Fruit fly (Drosophila melanogaster) whole organism, prepupa: ENCODE measurements around the gene CG3342.
A peak's percentile ranks its signal among the peaks of the same experiment; 100 is the strongest.

Experiments used
- Blimp-1 ChIP-seq: fragments of 200-800 bp; sonication (Bioruptor generic); optimal IDR thresholded peaks from 3 replicates; lab custom pipeline; 2017; ENCODE audit warnings: missing biosample characterization, missing genetic modification characterization, mild to moderate bottlenecking, moderate library complexity, missing genetic modification reagents
- CG10669 ChIP-seq: fragments of 200-800 bp; sonication (Bioruptor generic); optimal IDR thresholded peaks from 3 replicates; lab custom pipeline; 2018; ENCODE audit warnings: missing biosample characterization, mild to moderate bottlenecking, missing genetic modification characterization, moderate library complexity
- CG11294 ChIP-seq: fragments of 200-800 bp; sonication (Bioruptor generic); IDR thresholded peaks from 2 replicates; pipeline ENCODE4 v1.3.6; 2022; ENCODE audit warnings: missing biosample characterization, missing genetic modification characterization
- CG11902 ChIP-seq: fragments of 200-800 bp; sonication (Bioruptor generic); optimal IDR thresholded peaks from 3 replicates; lab custom pipeline; 2016; ENCODE audit warnings: missing biosample characterization, missing genetic modification characterization
- CG15336 ChIP-seq: fragments of 200-800 bp; sonication (Bioruptor generic); IDR thresholded peaks from 2 replicates; pipeline ENCODE4 v1.3.6; 2022; ENCODE audit warnings: missing biosample characterization, missing genetic modification characterization
- CG1621 ChIP-seq: fragments of 200-800 bp; sonication (Bioruptor generic); optimal IDR thresholded peaks from 3 replicates; lab custom pipeline; 2018; ENCODE audit warnings: missing biosample characterization, mild to moderate bottlenecking, missing genetic modification characterization
- CG16779 ChIP-seq: fragments of 200-800 bp; sonication (Bioruptor generic); optimal IDR thresholded peaks from 3 replicates; lab custom pipeline; 2017; ENCODE audit warnings: missing biosample characterization, mild to moderate bottlenecking, missing genetic modification characterization
- CG3032 ChIP-seq: fragments of 200-800 bp; optimal IDR thresholded peaks from 2 replicates; lab custom pipeline; 2019; ENCODE audit warnings: missing biosample characterization, mild to moderate bottlenecking, missing genetic modification characterization, moderate library complexity
- CG31627 ChIP-seq: fragments of 200-800 bp; sonication (Bioruptor generic); optimal IDR thresholded peaks from 3 replicates; lab custom pipeline; 2016; ENCODE audit warnings: missing biosample characterization, missing genetic modification characterization
- CG32006 ChIP-seq: fragments of 200-800 bp; sonication (Bioruptor generic); optimal IDR thresholded peaks from 3 replicates; lab custom pipeline; 2017; ENCODE audit warnings: missing biosample characterization, mild to moderate bottlenecking, missing genetic modification characterization
- CG3919 ChIP-seq: fragments of 200-800 bp; sonication (Bioruptor generic); optimal IDR thresholded peaks from 3 replicates; lab custom pipeline; 2016; ENCODE audit warnings: missing biosample characterization, missing genetic modification characterization
- CG4318 ChIP-seq: fragments of 200-800 bp; sonication (Bioruptor generic); optimal IDR thresholded peaks from 3 replicates; lab custom pipeline; 2017; ENCODE audit warnings: missing biosample characterization, mild to moderate bottlenecking, missing genetic modification characterization
- CG6163 ChIP-seq: fragments of 200-800 bp; sonication (Bioruptor generic); IDR thresholded peaks from 3 replicates; pipeline ENCODE4 v1.3.6; 2022; ENCODE audit warnings: missing biosample characterization, missing genetic modification characterization
- CG6276 ChIP-seq: fragments of 200-800 bp; sonication (Bioruptor generic); optimal IDR thresholded peaks from 2 replicates; lab custom pipeline; 2017; ENCODE audit warnings: missing biosample characterization, mild to moderate bottlenecking, missing genetic modification characterization
- CG6792 ChIP-seq: fragments of 200-800 bp; sonication (Bioruptor generic); optimal IDR thresholded peaks from 3 replicates; lab custom pipeline; 2016; ENCODE audit warnings: missing biosample characterization, missing genetic modification characterization
- CG6808 ChIP-seq: fragments of 200-800 bp; sonication (Bioruptor generic); optimal IDR thresholded peaks from 3 replicates; lab custom pipeline; 2017; ENCODE audit warnings: missing biosample characterization, missing genetic modification characterization, mild to moderate bottlenecking, moderate library complexity, missing genetic modification reagents
- CG6854 ChIP-seq: fragments of 200-800 bp; sonication (Bioruptor generic); optimal IDR thresholded peaks from 2 replicates; lab custom pipeline; 2017; ENCODE audit warnings: missing biosample characterization, mild to moderate bottlenecking, missing genetic modification characterization
- CG7368 ChIP-seq: fragments of 200-800 bp; sonication (Bioruptor generic); optimal IDR thresholded peaks from 3 replicates; lab custom pipeline; 2016; ENCODE audit warnings: missing biosample characterization, missing genetic modification characterization
- CG8119 ChIP-seq: fragments of 200-800 bp; sonication (Bioruptor generic); IDR thresholded peaks from 3 replicates; pipeline ENCODE4 v1.3.6; 2022; ENCODE audit warnings: missing biosample characterization, missing genetic modification characterization
- CG8632 ChIP-seq: fragments of 200-800 bp; sonication (Bioruptor generic); optimal IDR thresholded peaks from 3 replicates; lab custom pipeline; 2016; ENCODE audit warnings: missing biosample characterization, missing genetic modification characterization
- CG9139 ChIP-seq: fragments of 200-800 bp; sonication (Bioruptor generic); optimal IDR thresholded peaks from 3 replicates; lab custom pipeline; 2017; ENCODE audit warnings: missing biosample characterization, mild to moderate bottlenecking, missing genetic modification characterization
- Eip75B ChIP-seq: fragments of 200-800 bp; sonication (Bioruptor generic); optimal IDR thresholded peaks from 3 replicates; lab custom pipeline; 2016; ENCODE audit warnings: missing biosample characterization, missing genetic modification characterization
- Eip78C ChIP-seq: fragments of 200-800 bp; sonication (Bioruptor generic); peaks from one replicate; lab custom pipeline; 2016; ENCODE audit warnings: missing biosample characterization, missing genetic modification characterization
- Eip93F ChIP-seq: fragments of 200-800 bp; sonication (Bioruptor generic); optimal IDR thresholded peaks from 2 replicates; lab custom pipeline; 2016; ENCODE audit warnings: missing biosample characterization, mild to moderate bottlenecking, missing genetic modification characterization
- Ets21C ChIP-seq: fragments of 200-800 bp; sonication (Bioruptor generic); optimal IDR thresholded peaks from 3 replicates; lab custom pipeline; 2016; ENCODE audit warnings: missing biosample characterization, missing genetic modification characterization
- Ets96B ChIP-seq: fragments of 200-800 bp; optimal IDR thresholded peaks from 2 replicates; lab custom pipeline; 2019; ENCODE audit warnings: missing biosample characterization, mild to moderate bottlenecking, missing genetic modification characterization, moderate library complexity
- Gug ChIP-seq: fragments of 200-800 bp; sonication (Bioruptor generic); IDR thresholded peaks from 2 replicates; pipeline ENCODE4 v1.3.6; 2022; ENCODE audit warnings: missing biosample characterization, missing genetic modification characterization
- Hr38 ChIP-seq: sonication (Bioruptor generic); optimal IDR thresholded peaks from 2 replicates; lab custom pipeline; 2016; ENCODE audit warnings: missing biosample characterization, missing genetic modification characterization
- Hr39 ChIP-seq: fragments of 200-800 bp; sonication (Bioruptor generic); optimal IDR thresholded peaks from 2 replicates; lab custom pipeline; 2016; ENCODE audit warnings: missing biosample characterization, missing genetic modification characterization
- Hr4 ChIP-seq: fragments of 200-800 bp; sonication (Bioruptor generic); optimal IDR thresholded peaks from 3 replicates; lab custom pipeline; 2016; ENCODE audit warnings: missing biosample characterization, missing genetic modification characterization
- Met ChIP-seq: fragments of 200-800 bp; sonication (Bioruptor generic); optimal IDR thresholded peaks from 3 replicates; lab custom pipeline; 2016; ENCODE audit warnings: missing biosample characterization, missing genetic modification characterization
- OdsH ChIP-seq: fragments of 200-800 bp; sonication (Bioruptor generic); optimal IDR thresholded peaks from 3 replicates; lab custom pipeline; 2016; ENCODE audit warnings: missing biosample characterization, missing genetic modification characterization
- Smox ChIP-seq: fragments of 200-800 bp; sonication (Bioruptor generic); optimal IDR thresholded peaks from 3 replicates; lab custom pipeline; 2016; ENCODE audit warnings: missing biosample characterization, missing genetic modification characterization
- Sox102F ChIP-seq: fragments of 200-800 bp; sonication (Bioruptor generic); optimal IDR thresholded peaks from 2 replicates; lab custom pipeline; 2016; ENCODE audit warnings: missing biosample characterization, mild to moderate bottlenecking, missing genetic modification characterization
- Sox14 ChIP-seq: fragments of 200-800 bp; sonication (Bioruptor generic); optimal IDR thresholded peaks from 3 replicates; lab custom pipeline; 2016; ENCODE audit warnings: missing biosample characterization, missing genetic modification characterization
- Sox15 ChIP-seq: fragments of 200-800 bp; sonication (Bioruptor generic); optimal IDR thresholded peaks from 3 replicates; lab custom pipeline; 2016; ENCODE audit warnings: missing biosample characterization, missing genetic modification characterization
- achi ChIP-seq: fragments of 200-800 bp; sonication (Bioruptor generic); optimal IDR thresholded peaks from 3 replicates; lab custom pipeline; 2016; ENCODE audit warnings: missing biosample characterization, missing genetic modification characterization
- cyc ChIP-seq: fragments of 200-800 bp; sonication (Bioruptor generic); optimal IDR thresholded peaks from 3 replicates; lab custom pipeline; 2016; ENCODE audit warnings: missing biosample characterization, missing genetic modification characterization
- dac ChIP-seq: fragments of 200-800 bp; sonication (Bioruptor generic); optimal IDR thresholded peaks from 2 replicates; lab custom pipeline; 2017; ENCODE audit warnings: missing biosample characterization, mild to moderate bottlenecking, missing genetic modification characterization
- dsx ChIP-seq: fragments of 200-800 bp; optimal IDR thresholded peaks from 3 replicates; lab custom pipeline; 2019; ENCODE audit warnings: missing biosample characterization, mild to moderate bottlenecking, missing genetic modification characterization, moderate library complexity; ENCODE audit not compliant: poor library complexity, severe bottlenecking
- esn ChIP-seq: fragments of 200-800 bp; sonication (Bioruptor generic); optimal IDR thresholded peaks from 2 replicates; lab custom pipeline; 2016; ENCODE audit warnings: missing biosample characterization, mild to moderate bottlenecking, missing genetic modification characterization, moderate library complexity
- fd85E ChIP-seq: fragments of 200-800 bp; sonication (Bioruptor generic); optimal IDR thresholded peaks from 3 replicates; lab custom pipeline; 2016; ENCODE audit warnings: missing biosample characterization, missing genetic modification characterization
- lz ChIP-seq: fragments of 200-800 bp; sonication (Bioruptor generic); optimal IDR thresholded peaks from 3 replicates; lab custom pipeline; 2016; ENCODE audit warnings: missing biosample characterization, missing genetic modification characterization
- net ChIP-seq: fragments of 200-800 bp; sonication (Bioruptor generic); optimal IDR thresholded peaks from 3 replicates; lab custom pipeline; 2016; ENCODE audit warnings: missing biosample characterization, missing genetic modification characterization
- pdm3 ChIP-seq: fragments of 200-800 bp; sonication (Bioruptor generic); optimal IDR thresholded peaks from 3 replicates; lab custom pipeline; 2016; ENCODE audit warnings: missing biosample characterization, missing genetic modification characterization
- ss ChIP-seq, 2 experiments: fragments of 200-800 bp; sonication (Bioruptor generic); optimal IDR thresholded peaks; 2 replicates in 1 of 2; 3 replicates in 1 of 2; lab custom pipeline; 2017 to 2018; ENCODE audit warnings: mild to moderate bottlenecking in 2 of 2, missing biosample characterization in 2 of 2, missing genetic modification characterization in 2 of 2, moderate library complexity in 1 of 2
- svp ChIP-seq: fragments of 200-800 bp; sonication (Bioruptor generic); peaks from one replicate; lab custom pipeline; 2016; ENCODE audit warnings: missing biosample characterization, missing genetic modification characterization
- topi ChIP-seq: fragments of 200-800 bp; sonication (Bioruptor generic); optimal IDR thresholded peaks from 3 replicates; lab custom pipeline; 2016; ENCODE audit warnings: missing biosample characterization, missing genetic modification characterization
- vri ChIP-seq: fragments of 200-800 bp; sonication (Bioruptor generic); optimal IDR thresholded peaks from 3 replicates; lab custom pipeline; 2016; ENCODE audit warnings: missing biosample characterization, mild to moderate bottlenecking, missing genetic modification characterization

The CG3342 gene

DNA sequence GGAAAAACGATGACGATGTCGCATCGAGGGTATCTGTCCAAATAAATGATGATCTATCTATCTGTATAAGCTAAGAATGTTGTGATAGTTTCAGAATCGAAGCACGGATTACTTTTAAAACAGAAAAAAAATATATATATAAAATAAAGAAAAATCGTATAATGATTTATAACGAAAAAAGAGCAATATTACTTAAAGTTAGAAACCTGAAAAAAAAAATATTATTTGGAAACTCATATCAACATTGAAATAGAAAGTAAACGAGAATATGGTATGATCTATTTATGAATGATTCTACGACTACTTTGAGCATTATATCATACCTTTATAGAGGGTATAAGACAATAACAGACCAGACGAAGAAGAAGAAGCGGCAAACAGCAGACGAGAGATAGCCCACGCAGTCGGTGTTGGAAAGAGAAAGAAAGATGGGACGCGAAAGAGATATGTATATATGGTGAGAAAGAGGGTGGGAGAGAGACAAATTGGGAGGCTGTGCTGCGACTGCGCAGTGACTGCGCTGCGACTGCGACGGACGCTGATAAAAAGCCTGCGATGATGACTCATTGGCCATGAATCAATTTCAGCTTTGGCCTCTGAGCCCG, 16.0 kb upstream of the CG3342 start (continued):
- TF ChIP-seq Blimp-1 (no peak), svp (peak; percentile 83), CG32006 (peak; percentile 6), CG16779 (tag; lab: Kevin White, UChicago) (no peak), Ets21C (GFP tag; lab: Kevin White, UChicago) (no peak), net (GFP tag; lab: Kevin White, UChicago) (no peak), Eip78C (peak; percentile 72)

DNA sequence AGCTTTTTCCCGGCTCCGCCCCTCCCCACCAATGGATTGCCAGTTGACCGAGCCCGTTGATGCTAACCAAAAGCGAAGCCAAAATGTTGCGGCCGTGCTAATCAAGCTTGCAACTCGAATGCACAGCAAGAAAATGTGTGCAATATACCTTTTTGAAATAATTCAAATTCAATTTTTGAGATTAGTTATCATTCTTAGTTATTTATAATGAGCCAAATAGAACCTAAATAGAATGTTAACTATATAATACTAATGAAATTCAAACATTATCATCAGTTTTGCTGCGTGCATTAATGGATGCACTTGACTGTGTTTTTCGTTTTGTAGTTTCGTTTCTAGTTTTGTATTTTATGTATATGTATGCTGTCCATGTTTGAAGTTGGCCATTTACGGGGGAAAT, 14.6 kb upstream of the CG3342 start:
- peak; percentile 52 for TF ChIP-seq topi (GFP tag; lab: Kevin White, UChicago)
- TF ChIP-seq CG9139 (GFP tag; lab: Kevin White, UChicago): no peak
- TF ChIP-seq Hr39 (GFP tag; lab: Kevin White, UChicago): peak; percentile 31
- TF ChIP-seq CG6163 (GFP tag; lab: Robert Waterston, UW): peak; percentile 69
- peak; percentile 57; the same call in 1 of the 2 replicates for TF ChIP-seq CG11294
- TF ChIP-seq CG6854: no peak
- TF ChIP-seq Smox: peak; percentile 49
- TF ChIP-seq Gug (GFP tag; lab: Robert Waterston, UW): peak; percentile 76
- TF ChIP-seq CG11902 (GFP tag; lab: Kevin White, UChicago): no peak
- TF ChIP-seq CG3032 (tag; lab: Kevin White, UChicago): peak; percentile 55
- TF ChIP-seq Eip93F (GFP tag; lab: Kevin White, UChicago): no peak
- peak; percentile 44 for TF ChIP-seq CG3919 (GFP tag; lab: Kevin White, UChicago)
- TF ChIP-seq dsx (GFP tag; lab: Kevin White, UChicago): peak; percentile 57
- TF ChIP-seq OdsH (GFP tag; lab: Kevin White, UChicago): peak; percentile 52
- peak; percentile 43 for TF ChIP-seq Ets96B (tag; lab: Kevin White, UChicago)
- TF ChIP-seq CG10669: peak; percentile 36
- peak; percentile 45 for TF ChIP-seq lz (GFP tag; lab: Kevin White, UChicago)
- TF ChIP-seq CG8632 (GFP tag; lab: Kevin White, UChicago): peak; percentile 30
- peak; percentile 55 for TF ChIP-seq achi (GFP tag; lab: Kevin White, UChicago)
- TF ChIP-seq CG1621 (tag; lab: Kevin White, UChicago): no peak
- no peak for TF ChIP-seq Hr38 (GFP tag; lab: Kevin White, UChicago)
- peak; percentile 54 for TF ChIP-seq CG6276 (GFP tag; lab: Kevin White, UChicago)
- peak; percentile 38 for TF ChIP-seq Sox14
- peak; percentile 0 for TF ChIP-seq dac (GFP tag; lab: Kevin White, UChicago)
- no peak for TF ChIP-seq Ets21C (GFP tag; lab: Kevin White, UChicago)
- TF ChIP-seq Met (GFP tag; lab: Kevin White, UChicago): peak; percentile 63
- TF ChIP-seq CG8119 (GFP tag; lab: Robert Waterston, UW): peak; percentile 82
- peak; percentile 43 for TF ChIP-seq Eip75B (GFP tag; lab: Kevin White, UChicago)
- peak; percentile 33 for TF ChIP-seq cyc (GFP tag; lab: Kevin White, UChicago)
- peak; percentile 41 for TF ChIP-seq CG6792
- peak; percentile 14 for TF ChIP-seq CG31627
- peak; percentile 22 for TF ChIP-seq CG4318
- no peak for TF ChIP-seq CG16779 (tag; lab: Kevin White, UChicago)
- TF ChIP-seq pdm3 (GFP tag; lab: Kevin White, UChicago): peak; percentile 52
- peak; percentile 23 for TF ChIP-seq vri
- peak; percentile 86 for TF ChIP-seq CG15336 (GFP tag; lab: Robert Waterston, UW)
- TF ChIP-seq CG6808 (GFP tag; lab: Kevin White, UChicago): peak; percentile 38
- no peak for TF ChIP-seq fd85E
- peak; percentile 56 for TF ChIP-seq net (GFP tag; lab: Kevin White, UChicago)
- no peak for TF ChIP-seq Blimp-1
- TF ChIP-seq Sox15 (GFP tag; lab: Kevin White, UChicago): no peak
- TF ChIP-seq Sox102F (GFP tag; lab: Kevin White, UChicago): peak; percentile 42
- TF ChIP-seq CG7368 (GFP tag; lab: Kevin White, UChicago): peak; percentile 7
- peak; percentile 59 for TF ChIP-seq esn
- TF ChIP-seq ss (GFP tag; optimal IDR thresholded peaks at IDR 0.05; lab: Kevin White, UChicago): peak; percentile 44 to 54
- peak; percentile 64 for TF ChIP-seq Hr4 (GFP tag; lab: Kevin White, UChicago)
- TF ChIP-seq Eip78C: peak; percentile 90
